Worm (Caenorhabditis elegans) whole organism, L1 larva: ENCODE results near the gene nhr-28.

Source experiments
- ama-1 ChIP-seq: fragments of 150-350 bp; optimal IDR thresholded peaks from 2 replicates; lab custom pipeline; 2014
- ceh-82 ChIP-seq, 3 experiments: fragments of 150-350 bp in 1 of 3; sonication (generic microtip) in 2 of 3; optimal IDR thresholded peaks; 2 replicates each; lab custom pipeline; 2014 to 2017; ENCODE audit warnings: missing biosample characterization in 3 of 3, missing genetic modification characterization in 3 of 3
- egl-27 ChIP-seq, 2 experiments: fragments of 150-350 bp in 1 of 2; sonication (generic microtip); optimal IDR thresholded peaks; 3 replicates each; lab custom pipeline; 2017 to 2018; ENCODE audit warnings: missing biosample characterization in 2 of 2, missing genetic modification characterization in 2 of 2, missing genetic modification reagents in 2 of 2
- lin-39 ChIP-seq: fragments of 150-350 bp; optimal IDR thresholded peaks from 2 replicates; lab custom pipeline; 2014; ENCODE audit warnings: missing biosample characterization, missing genetic modification reagents, missing genetic modification characterization
- mdl-1 ChIP-seq, 2 experiments: fragments of 150-350 bp; optimal IDR thresholded peaks; 2 replicates each; lab custom pipeline; 2014 to 2017; ENCODE audit warnings: missing biosample characterization in 2 of 2, missing genetic modification characterization in 2 of 2, inconsistent platforms in 1 of 2
- nhr-12 ChIP-seq: sonication (generic microtip); optimal IDR thresholded peaks from 2 replicates; lab custom pipeline; 2017; ENCODE audit warnings: missing biosample characterization, missing genetic modification characterization
- nhr-237 ChIP-seq: fragments of 150-350 bp; optimal IDR thresholded peaks from 2 replicates; lab custom pipeline; 2014; ENCODE audit warnings: missing biosample characterization, missing genetic modification characterization
- skn-1 ChIP-seq: fragments of 150-350 bp; optimal IDR thresholded peaks from 2 replicates; lab custom pipeline; 2014; ENCODE audit warnings: missing biosample characterization, missing genetic modification characterization
- snpc-4 ChIP-seq: fragments of 150-350 bp; optimal IDR thresholded peaks from 2 replicates; lab custom pipeline; 2014; ENCODE audit warnings: missing biosample characterization, missing genetic modification characterization
- unc-62 ChIP-seq: fragments of 150-350 bp; optimal IDR thresholded peaks from 2 replicates; lab custom pipeline; 2014; ENCODE audit warnings: missing biosample characterization, missing genetic modification reagents, missing genetic modification characterization

ce11 chrX:16327229-16327628 is 27.5 kb upstream of the nhr-28 start:
- no peak for TF ChIP-seq egl-27 (tag; optimal IDR thresholded peaks at IDR 0.05; lab: Kevin White, UChicago)
- TF ChIP-seq snpc-4 (tag; lab: Kevin White, UChicago) = no peak
- no peak for TF ChIP-seq ceh-82 (tag; optimal IDR thresholded peaks at IDR 0.05; lab: Kevin White, UChicago)
- TF ChIP-seq nhr-12 (tag; lab: Kevin White, UChicago) = no peak
- TF ChIP-seq ama-1 (lab: Kevin White, UChicago) = no peak
- no peak for TF ChIP-seq unc-62 (GFP tag; lab: Kevin White, UChicago)
- TF ChIP-seq lin-39 (tag; lab: Kevin White, UChicago) = no peak
- no peak for TF ChIP-seq skn-1 (tag; lab: Kevin White, UChicago)
- TF ChIP-seq mdl-1 (tag; optimal IDR thresholded peaks at IDR 0.05; lab: Kevin White, UChicago) = no peak
- TF ChIP-seq nhr-237 (tag; lab: Kevin White, UChicago) = no peak
